Worm (Caenorhabditis elegans) whole organism, L1 larva: Measurements from ENCODE around the gene F20G2.5.

ENCODE experiments used
- irx-1 ChIP-seq: sonication (generic microtip); optimal IDR thresholded peaks from 2 replicates; lab custom pipeline; 2016; ENCODE audit warnings: missing genetic modification characterization, missing compliant biosample characterization
- jun-1 ChIP-seq: fragments of 150-350 bp; optimal IDR thresholded peaks from 2 replicates; lab custom pipeline; 2014; ENCODE audit warnings: missing biosample characterization, missing genetic modification reagents, missing genetic modification characterization
- lin-39 ChIP-seq: fragments of 150-350 bp; optimal IDR thresholded peaks from 2 replicates; lab custom pipeline; 2014; ENCODE audit warnings: missing biosample characterization, missing genetic modification reagents, missing genetic modification characterization
- snu-23 ChIP-seq: sonication (generic microtip); optimal IDR thresholded peaks from 2 replicates; lab custom pipeline; 2016; ENCODE audit warnings: missing genetic modification characterization, missing compliant biosample characterization
- unc-62 ChIP-seq: fragments of 150-350 bp; optimal IDR thresholded peaks from 2 replicates; lab custom pipeline; 2014; ENCODE audit warnings: missing biosample characterization, missing genetic modification reagents, missing genetic modification characterization

- TF ChIP-seq snu-23 (GFP tag; lab: Kevin White, UChicago) (peak; percentile 2), jun-1 (tag; lab: Kevin White, UChicago) (no peak), irx-1 (no peak), lin-39 (tag; lab: Kevin White, UChicago) (no peak), unc-62 (no peak)
Measured at ce11 chrV:13796246-13796776, 25.0 kb downstream of the F20G2.5 start, which contains the start of gene twk-32.
